Worm (Caenorhabditis elegans) whole organism, mixed stage, embryonic: ENCODE results near the gene ocr-4.

Experiments
- drap-1 ChIP-seq: fragments of 200-800 bp; sonication (Bioruptor generic); optimal IDR thresholded peaks from 3 replicates; lab custom pipeline; 2018; ENCODE audit warnings: mild to moderate bottlenecking, missing genetic modification characterization, missing compliant biosample characterization
- elt-1 ChIP-seq: sonication (generic microtip); optimal IDR thresholded peaks from 2 replicates; lab custom pipeline; 2017; ENCODE audit warnings: missing genetic modification characterization, mild to moderate bottlenecking, missing compliant biosample characterization, antibody characterized with exemption, moderate library complexity, borderline replicate concordance; ENCODE audit not compliant: insufficient read depth
- elt-3 ChIP-seq: fragments of 150-350 bp; optimal IDR thresholded peaks from 2 replicates; lab custom pipeline; 2014; ENCODE audit warnings: missing biosample characterization, missing genetic modification characterization
- hlh-1 ChIP-seq: fragments of 150-350 bp; optimal IDR thresholded peaks from 2 replicates; lab custom pipeline; 2014; ENCODE audit warnings: missing biosample characterization, missing genetic modification reagents, missing genetic modification characterization
- lsy-2 ChIP-seq: fragments of 150-350 bp; optimal IDR thresholded peaks from 2 replicates; lab custom pipeline; 2014; ENCODE audit warnings: missing biosample characterization, missing genetic modification characterization
- mls-2 ChIP-seq: sonication (generic microtip); optimal IDR thresholded peaks from 2 replicates; lab custom pipeline; 2016; ENCODE audit warnings: mild to moderate bottlenecking, missing genetic modification characterization, moderate library complexity, missing compliant biosample characterization
- nhr-12 ChIP-seq: fragments of 150-350 bp; optimal IDR thresholded peaks from 2 replicates; lab custom pipeline; 2014; ENCODE audit warnings: missing biosample characterization, missing genetic modification characterization
- nhr-237 ChIP-seq: fragments of 150-350 bp; optimal IDR thresholded peaks from 2 replicates; lab custom pipeline; 2014; ENCODE audit warnings: missing biosample characterization, missing genetic modification characterization
- nhr-28 ChIP-seq: fragments of 150-350 bp; optimal IDR thresholded peaks from 2 replicates; lab custom pipeline; 2014; ENCODE audit warnings: missing biosample characterization, missing genetic modification characterization
- nhr-76 ChIP-seq: sonication (generic microtip); optimal IDR thresholded peaks from 2 replicates; lab custom pipeline; 2017; ENCODE audit warnings: missing biosample characterization, missing genetic modification characterization
- pha-4 ChIP-seq: fragments of 150-350 bp; optimal IDR thresholded peaks from 2 replicates; lab custom pipeline; 2018; ENCODE audit warnings: missing biosample characterization, missing genetic modification reagents, missing genetic modification characterization
- snpc-4 ChIP-seq: fragments of 150-350 bp; optimal IDR thresholded peaks from 2 replicates; lab custom pipeline; 2014; ENCODE audit warnings: missing biosample characterization, missing genetic modification characterization
- unc-39 ChIP-seq: fragments of 150-350 bp; optimal IDR thresholded peaks from 2 replicates; lab custom pipeline; 2014; ENCODE audit warnings: missing biosample characterization, missing genetic modification characterization
- zip-8 ChIP-seq: fragments of 150-350 bp; optimal IDR thresholded peaks from 2 replicates; lab custom pipeline; 2014; ENCODE audit warnings: missing biosample characterization, missing genetic modification characterization

DNA sequence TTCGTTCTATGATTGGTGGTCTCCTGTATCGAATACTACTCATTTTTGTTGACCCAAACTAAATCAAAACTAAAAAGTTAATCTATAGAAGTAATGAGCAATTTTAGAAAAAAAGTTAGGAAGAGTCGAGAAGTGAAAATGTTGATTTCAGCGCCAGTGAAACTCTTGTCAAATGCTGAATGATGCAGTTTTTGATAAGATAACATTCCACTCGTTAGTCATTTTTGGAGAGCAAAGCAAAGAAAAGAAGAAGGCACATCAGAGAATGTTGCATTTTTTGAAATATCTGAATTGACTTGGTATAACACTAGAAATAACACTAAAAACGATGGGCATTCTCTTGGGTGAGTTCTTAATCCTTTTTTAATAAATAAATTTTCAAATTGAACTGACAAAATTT lies 3.7 kb downstream of the ocr-4 start, which contains the start of gene sqst-2:
- TF ChIP-seq drap-1 (GFP tag; lab: Kevin White, UChicago) (no peak), unc-39 (no peak), elt-3 (tag; lab: Kevin White, UChicago) (no peak), lsy-2 (tag; lab: Kevin White, UChicago) (no peak), snpc-4 (no peak), nhr-237 (tag; lab: Kevin White, UChicago) (no peak), hlh-1 (tag; lab: Kevin White, UChicago) (no peak), pha-4 (tag; lab: Kevin White, UChicago) (no peak), nhr-12 (tag; lab: Kevin White, UChicago) (no peak), elt-1 (tag; lab: Kevin White, UChicago) (no peak), nhr-76 (no peak), mls-2 (tag; lab: Kevin White, UChicago) (no peak), zip-8 (tag; lab: Kevin White, UChicago) (no peak), nhr-28 (no peak)
